Worm (Caenorhabditis elegans) whole organism, L1 larva: Measurements from ENCODE around the gene nhx-6.

Experiments used
- C04F5.9 ChIP-seq: sonication (generic microtip); optimal IDR thresholded peaks from 2 replicates; lab custom pipeline; 2016; ENCODE audit warnings: missing genetic modification characterization, missing compliant biosample characterization
- C16A3.4 ChIP-seq: fragments of 150-350 bp; optimal IDR thresholded peaks from 2 replicates; lab custom pipeline; 2014; ENCODE audit warnings: missing biosample characterization, missing genetic modification characterization
- C34B4.2 ChIP-seq: sonication (generic microtip); optimal IDR thresholded peaks from 2 replicates; lab custom pipeline; 2017; ENCODE audit warnings: mild to moderate bottlenecking, missing genetic modification characterization, missing compliant biosample characterization
- aha-1 ChIP-seq: fragments of 150-350 bp; optimal IDR thresholded peaks from 2 replicates; lab custom pipeline; 2014; ENCODE audit warnings: missing biosample characterization, missing genetic modification characterization
- ama-1 ChIP-seq: fragments of 150-350 bp; optimal IDR thresholded peaks from 2 replicates; lab custom pipeline; 2014
- ceh-90 ChIP-seq: sonication (generic microtip); optimal IDR thresholded peaks from 2 replicates; lab custom pipeline; 2016; ENCODE audit warnings: missing genetic modification characterization, missing compliant biosample characterization
- ces-1 ChIP-seq: fragments of 150-350 bp; optimal IDR thresholded peaks from 2 replicates; lab custom pipeline; 2014; ENCODE audit warnings: missing biosample characterization, missing genetic modification reagents, missing genetic modification characterization
- dsc-1 ChIP-seq: sonication (generic microtip); optimal IDR thresholded peaks from 2 replicates; lab custom pipeline; 2016; ENCODE audit warnings: mild to moderate bottlenecking, missing genetic modification characterization, missing compliant biosample characterization
- efl-1 ChIP-seq, 4 experiments: fragments of 150-350 bp; optimal IDR thresholded peaks in 3 of 4; peaks in 1 of 4; 1 replicate in 1 of 4; 2 replicates in 3 of 4; lab custom pipeline; 2014; ENCODE audit warnings: missing biosample characterization in 2 of 4, missing genetic modification characterization in 2 of 4, missing genetic modification reagents in 2 of 4
- efl-3 ChIP-seq: fragments of 200-800 bp; sonication (Bioruptor generic); optimal IDR thresholded peaks from 2 replicates; lab custom pipeline; 2018; ENCODE audit warnings: mild to moderate bottlenecking, missing genetic modification characterization, missing compliant biosample characterization
- elt-2 ChIP-seq: sonication (generic microtip); optimal IDR thresholded peaks from 2 replicates; lab custom pipeline; 2016; ENCODE audit warnings: missing genetic modification characterization, mild to moderate bottlenecking, inconsistent platforms, missing compliant biosample characterization, missing genetic modification reagents
- ets-5 ChIP-seq: fragments of 200-800 bp; sonication (Bioruptor generic); IDR thresholded peaks from 2 replicates; pipeline ENCODE4 v1.3.6; 2022; ENCODE audit warnings: missing genetic modification characterization, missing compliant biosample characterization
- fkh-8 ChIP-seq: sonication (generic microtip); optimal IDR thresholded peaks from 2 replicates; lab custom pipeline; 2016; ENCODE audit warnings: mild to moderate bottlenecking, missing genetic modification characterization, missing compliant biosample characterization
- grh-1 ChIP-seq: fragments of 200-800 bp; sonication (Bioruptor generic); IDR thresholded peaks from 2 replicates; pipeline ENCODE4 v1.3.6; 2022; ENCODE audit warnings: missing genetic modification reagents, missing genetic modification characterization, missing compliant biosample characterization
- hlh-17 ChIP-seq: fragments of 200-800 bp; sonication (Bioruptor generic); optimal IDR thresholded peaks from 2 replicates; lab custom pipeline; 2018; ENCODE audit warnings: missing genetic modification characterization, mild to moderate bottlenecking, missing compliant biosample characterization, moderate library complexity, borderline replicate concordance
- hpl-2 ChIP-seq: fragments of 150-350 bp; optimal IDR thresholded peaks from 2 replicates; lab custom pipeline; 2014; ENCODE audit warnings: missing biosample characterization, missing genetic modification reagents, missing genetic modification characterization
- isw-1 ChIP-seq: fragments of 200-800 bp; sonication (Bioruptor generic); IDR thresholded peaks from 2 replicates; pipeline ENCODE4 v1.3.6; 2022; ENCODE audit warnings: missing genetic modification characterization, missing compliant biosample characterization
- jun-1 ChIP-seq: fragments of 150-350 bp; optimal IDR thresholded peaks from 2 replicates; lab custom pipeline; 2014; ENCODE audit warnings: missing biosample characterization, missing genetic modification reagents, missing genetic modification characterization
- lin-13 ChIP-seq: fragments of 150-350 bp; optimal IDR thresholded peaks from 2 replicates; lab custom pipeline; 2014; ENCODE audit warnings: missing biosample characterization, missing genetic modification reagents, missing genetic modification characterization
- lin-35 ChIP-seq, 2 experiments: fragments of 150-350 bp; optimal IDR thresholded peaks; 2 replicates each; lab custom pipeline; 2014; ENCODE audit warnings: missing biosample characterization in 2 of 2, missing genetic modification characterization in 2 of 2, missing genetic modification reagents in 2 of 2
- lir-3 ChIP-seq: sonication (generic microtip); optimal IDR thresholded peaks from 2 replicates; lab custom pipeline; 2016; ENCODE audit warnings: mild to moderate bottlenecking, missing genetic modification characterization, moderate library complexity, missing compliant biosample characterization; ENCODE audit not compliant: poor library complexity
- lsy-2 ChIP-seq, 2 experiments: fragments of 150-350 bp; optimal IDR thresholded peaks; 2 replicates each; lab custom pipeline; 2014; ENCODE audit warnings: missing biosample characterization in 2 of 2, missing genetic modification characterization in 2 of 2
- mep-1 ChIP-seq: fragments of 150-350 bp; optimal IDR thresholded peaks from 2 replicates; lab custom pipeline; 2014; ENCODE audit warnings: missing biosample characterization, missing genetic modification characterization
- nhr-77 ChIP-seq: fragments of 150-350 bp; optimal IDR thresholded peaks from 2 replicates; lab custom pipeline; 2014; ENCODE audit warnings: missing biosample characterization, missing genetic modification characterization
- pax-3 ChIP-seq: fragments of 200-800 bp; sonication (Bioruptor generic); optimal IDR thresholded peaks from 2 replicates; lab custom pipeline; 2018; ENCODE audit warnings: mild to moderate bottlenecking, missing genetic modification characterization, moderate library complexity, missing compliant biosample characterization
- snu-23 ChIP-seq: sonication (generic microtip); optimal IDR thresholded peaks from 2 replicates; lab custom pipeline; 2016; ENCODE audit warnings: missing genetic modification characterization, missing compliant biosample characterization
- zip-4 ChIP-seq: fragments of 200-800 bp; sonication (Bioruptor generic); optimal IDR thresholded peaks from 2 replicates; lab custom pipeline; 2018; ENCODE audit warnings: mild to moderate bottlenecking, missing genetic modification characterization, moderate library complexity, missing compliant biosample characterization
- ztf-11 ChIP-seq, 2 experiments: sonication (generic microtip); optimal IDR thresholded peaks; 2 replicates each; lab custom pipeline; 2016 to 2017; ENCODE audit warnings: missing genetic modification characterization in 2 of 2, missing biosample characterization in 1 of 2, missing compliant biosample characterization in 1 of 2

The nhx-6 gene

ce11 chrII:1670260-1670879 lies at the start of gene nhx-6:
nhx-6 (plus strand) TSS chrII:1670829.
- TF ChIP-seq C04F5.9 (tag; lab: Kevin White, UChicago) (no peak), elt-2 (tag; lab: Kevin White, UChicago) (peak; percentile 77)

ce11 chrII:1621180-1621579 lies 49.4 kb upstream of the nhx-6 start, which contains the start of gene fbxa-158:
fbxa-158 (minus strand) TSS chrII:1621280.
- TF ChIP-seq pax-3 (tag; lab: Kevin White, UChicago), result no peak
- no peak for TF ChIP-seq zip-4 (GFP tag; lab: Kevin White, UChicago)
- TF ChIP-seq efl-1 (optimal IDR thresholded peaks at IDR 0.05; lab: Kevin White, UChicago), result no peak
- no peak for TF ChIP-seq efl-1 (GFP tag; optimal IDR thresholded peaks at IDR 0.05 in 1 of 2; lab: Kevin White, UChicago)
- no peak for TF ChIP-seq efl-3
- no peak for TF ChIP-seq ets-5 (GFP tag; lab: Robert Waterston, UW)
- no peak for TF ChIP-seq ama-1
- no peak for TF ChIP-seq C34B4.2 (tag; lab: Kevin White, UChicago)
- TF ChIP-seq hlh-17 (GFP tag; lab: Kevin White, UChicago), result no peak
- TF ChIP-seq ztf-11 (tag; optimal IDR thresholded peaks at IDR 0.05; lab: Kevin White, UChicago), result no peak
- TF ChIP-seq mep-1 (tag; lab: Kevin White, UChicago), result no peak
- no peak for TF ChIP-seq grh-1 (GFP tag; lab: Robert Waterston, UW)
- no peak for TF ChIP-seq snu-23 (GFP tag; lab: Kevin White, UChicago)
- TF ChIP-seq C16A3.4 (tag; lab: Kevin White, UChicago), result no peak
- TF ChIP-seq ceh-90 (tag; lab: Kevin White, UChicago), result no peak
- no peak for TF ChIP-seq dsc-1
- no peak for TF ChIP-seq hpl-2
- no peak for TF ChIP-seq isw-1 (GFP tag; lab: Robert Waterston, UW)
- TF ChIP-seq, all 84 proteins: peak for 0

- TF ChIP-seq fkh-8 (tag; lab: Kevin White, UChicago) (no peak), lin-35 (GFP tag; optimal IDR thresholded peaks at IDR 0.05; lab: Kevin White, UChicago) (peak in 1 of 2 experiments; percentile 32), elt-2 (tag; lab: Kevin White, UChicago) (peak; percentile 90), jun-1 (tag; lab: Kevin White, UChicago) (peak; percentile 44)
Observed at ce11 chrII:1621795-1622194, 48.8 kb upstream of the nhx-6 start.

ce11 chrII:1624572-1624971 lies 46.1 kb upstream of the nhx-6 start, which contains the start of gene fbxa-160:
fbxa-160 (minus strand) TSS chrII:1624672.
- no peak for TF ChIP-seq ces-1 (GFP tag; lab: Kevin White, UChicago)
- no peak for TF ChIP-seq C16A3.4 (tag; lab: Kevin White, UChicago)
- TF ChIP-seq lir-3, result no peak
- no peak for TF ChIP-seq fkh-8 (tag; lab: Kevin White, UChicago)
- no peak for TF ChIP-seq snu-23 (GFP tag; lab: Kevin White, UChicago)
- TF ChIP-seq aha-1, result no peak
- no peak for TF ChIP-seq lin-13 (GFP tag; lab: Kevin White, UChicago)

ce11 chrII:1625666-1626065 lies 45.0 kb upstream of the nhx-6 start, which contains the start of gene C08E3.14:
C08E3.14 (plus strand) TSS chrII:1625966.
- TF ChIP-seq nhr-77 (tag; lab: Kevin White, UChicago) (no peak), efl-1 (optimal IDR thresholded peaks at IDR 0.05; lab: Kevin White, UChicago) (no peak), efl-1 (GFP tag; optimal IDR thresholded peaks at IDR 0.05 in 1 of 2; lab: Kevin White, UChicago) (peak in 1 of 2 experiments; percentile 84)

- peak in 1 of 2 experiments; percentile 6 for TF ChIP-seq lsy-2 (tag; optimal IDR thresholded peaks at IDR 0.05; lab: Kevin White, UChicago)
- TF ChIP-seq, all 84 proteins: peak for 1; not testable (repeated sequence) for 83
Observed at ce11 chrII:1627783-1628182, 42.8 kb upstream of the nhx-6 start, which contains the start of gene C08E3.15. C08E3.15 (minus strand) TSS chrII:1627883.
